Fruit fly (Drosophila melanogaster): ENCODE measurements around the gene Tat.

The Tat gene

dm6 chrX:14260863-14261262, at the start of gene Tat, which contains the start of gene CG46317:
Gene Tat (plus strand): TSS chrX:14261223.
Gene CG46317 (plus strand): TSS chrX:14261223.
- TF ChIP-seq insv (optimal IDR thresholded peaks at IDR 0.05) (no peak), Myc (optimal IDR thresholded peaks at IDR 0.05) (no peak), psq (optimal IDR thresholded peaks at IDR 0.05) (no peak), Sin3A (optimal IDR thresholded peaks at IDR 0.05) (no peak), ttk (optimal IDR thresholded peaks at IDR 0.05) (no peak), h (optimal IDR thresholded peaks at IDR 0.05) (no peak)

dm6 chrX:14211250-14211944, 49.6 kb upstream of the Tat start:
- TF ChIP-seq insv (optimal IDR thresholded peaks at IDR 0.05) (no peak), h (optimal IDR thresholded peaks at IDR 0.05) (no peak)

- TF ChIP-seq Sin3A (optimal IDR thresholded peaks at IDR 0.05) (no peak), Myc (optimal IDR thresholded peaks at IDR 0.05) (no peak), h (optimal IDR thresholded peaks at IDR 0.05) (no peak), insv (optimal IDR thresholded peaks at IDR 0.05) (no peak), ttk (optimal IDR thresholded peaks at IDR 0.05) (no peak)
Measured at dm6 chrX:14212147-14212792, 48.8 kb upstream of the Tat start.

dm6 chrX:14213509-14214154, 47.4 kb upstream of the Tat start:
- TF ChIP-seq insv (optimal IDR thresholded peaks at IDR 0.05) (no peak), psq (optimal IDR thresholded peaks at IDR 0.05) (no peak), Myc (optimal IDR thresholded peaks at IDR 0.05) (no peak), Sin3A (optimal IDR thresholded peaks at IDR 0.05) (no peak), ttk (optimal IDR thresholded peaks at IDR 0.05) (no peak), h (optimal IDR thresholded peaks at IDR 0.05) (no peak)

dm6 chrX:14214505-14215449, 46.2 kb upstream of the Tat start:
- TF ChIP-seq insv (optimal IDR thresholded peaks at IDR 0.05) (no peak), h (optimal IDR thresholded peaks at IDR 0.05) (no peak), Sin3A (optimal IDR thresholded peaks at IDR 0.05) (no peak), Myc (optimal IDR thresholded peaks at IDR 0.05) (no peak), psq (optimal IDR thresholded peaks at IDR 0.05) (no peak), ttk (optimal IDR thresholded peaks at IDR 0.05) (no peak)

- TF ChIP-seq ttk (optimal IDR thresholded peaks at IDR 0.05) (no peak), insv (optimal IDR thresholded peaks at IDR 0.05) (no peak)
Measured at dm6 chrX:14215834-14216233, 45.2 kb upstream of the Tat start.

- TF ChIP-seq h (optimal IDR thresholded peaks at IDR 0.05), result no peak
- TF ChIP-seq Myc (optimal IDR thresholded peaks at IDR 0.05), result no peak
- no peak for TF ChIP-seq ttk (optimal IDR thresholded peaks at IDR 0.05)
Measured at dm6 chrX:14216844-14217243, 44.2 kb upstream of the Tat start.

- no peak for TF ChIP-seq Myc (optimal IDR thresholded peaks at IDR 0.05)
- no peak for TF ChIP-seq h (optimal IDR thresholded peaks at IDR 0.05)
- TF ChIP-seq ttk (optimal IDR thresholded peaks at IDR 0.05), result no peak
- TF ChIP-seq psq (optimal IDR thresholded peaks at IDR 0.05), result no peak
- no peak for TF ChIP-seq insv (optimal IDR thresholded peaks at IDR 0.05)
- TF ChIP-seq Sin3A (optimal IDR thresholded peaks at IDR 0.05), result no peak
Measured at dm6 chrX:14218045-14218483, 43.0 kb upstream of the Tat start.

dm6 chrX:14221182-14221581, 39.8 kb upstream of the Tat start:
- TF ChIP-seq psq (optimal IDR thresholded peaks at IDR 0.05), result no peak
- TF ChIP-seq ttk (optimal IDR thresholded peaks at IDR 0.05), result no peak
- TF ChIP-seq h (optimal IDR thresholded peaks at IDR 0.05), result no peak

dm6 chrX:14221995-14222394, 39.0 kb upstream of the Tat start:
- no peak for TF ChIP-seq h (optimal IDR thresholded peaks at IDR 0.05)
- no peak for TF ChIP-seq insv (optimal IDR thresholded peaks at IDR 0.05)
- no peak for TF ChIP-seq ttk (optimal IDR thresholded peaks at IDR 0.05)
- TF ChIP-seq Myc (optimal IDR thresholded peaks at IDR 0.05), result no peak
- no peak for TF ChIP-seq psq (optimal IDR thresholded peaks at IDR 0.05)
- TF ChIP-seq Sin3A (optimal IDR thresholded peaks at IDR 0.05), result no peak

- no peak for TF ChIP-seq psq (optimal IDR thresholded peaks at IDR 0.05)
- no peak for TF ChIP-seq h (optimal IDR thresholded peaks at IDR 0.05)
- TF ChIP-seq ttk (optimal IDR thresholded peaks at IDR 0.05), result no peak
- no peak for TF ChIP-seq Sin3A (optimal IDR thresholded peaks at IDR 0.05)
- TF ChIP-seq insv (optimal IDR thresholded peaks at IDR 0.05), result no peak
- no peak for TF ChIP-seq Myc (optimal IDR thresholded peaks at IDR 0.05)
Measured at dm6 chrX:14225665-14226064, 35.4 kb upstream of the Tat start, which contains the start of gene CG11674. Gene CG11674 (minus strand): TSS chrX:14225879.

- TF ChIP-seq Myc (optimal IDR thresholded peaks at IDR 0.05) (no peak), psq (optimal IDR thresholded peaks at IDR 0.05) (no peak), ttk (optimal IDR thresholded peaks at IDR 0.05) (no peak), insv (optimal IDR thresholded peaks at IDR 0.05) (no peak), h (optimal IDR thresholded peaks at IDR 0.05) (no peak), Sin3A (optimal IDR thresholded peaks at IDR 0.05) (no peak)
Measured at dm6 chrX:14226093-14226492, 34.9 kb upstream of the Tat start, which contains the start of gene mRpL38. Gene mRpL38 (plus strand): TSS chrX:14226289.
